Fruit fly (Drosophila melanogaster) whole organism, embryonic: ENCODE data around the gene Pld3.

ENCODE experiments used
- Atf3 ChIP-seq: fragments of 200-800 bp; sonication (Bioruptor generic); optimal IDR thresholded peaks from 3 replicates; lab custom pipeline; 2016; ENCODE audit warnings: missing biosample characterization, missing genetic modification characterization
- BEAF-32 ChIP-seq: fragments of 200-800 bp; sonication (Bioruptor generic); optimal IDR thresholded peaks from 3 replicates; lab custom pipeline; 2017; ENCODE audit warnings: missing biosample characterization, missing genetic modification characterization, mild to moderate bottlenecking, moderate library complexity, missing genetic modification reagents
- CG10147 ChIP-seq: fragments of 200-800 bp; sonication (Bioruptor generic); optimal IDR thresholded peaks from 2 replicates; lab custom pipeline; 2019; ENCODE audit warnings: missing biosample characterization, mild to moderate bottlenecking, missing genetic modification characterization, moderate library complexity
- CG13123 ChIP-seq: fragments of 200-800 bp; sonication (Bioruptor generic); optimal IDR thresholded peaks from 2 replicates; lab custom pipeline; 2016; ENCODE audit warnings: missing biosample characterization, missing genetic modification characterization
- CG13287 ChIP-seq: fragments of 200-800 bp; sonication (Bioruptor generic); IDR thresholded peaks from 2 replicates; pipeline ENCODE4 v1.3.6; 2022; ENCODE audit warnings: missing biosample characterization, missing genetic modification characterization; ENCODE audit not compliant: partially characterized antibody
- CG13624 ChIP-seq: fragments of 200-800 bp; sonication (Bioruptor generic); optimal IDR thresholded peaks from 2 replicates; lab custom pipeline; 2016; ENCODE audit warnings: missing biosample characterization, missing genetic modification characterization
- CG17568 ChIP-seq: fragments of 200-800 bp; sonication (Bioruptor generic); optimal IDR thresholded peaks from 2 replicates; lab custom pipeline; 2018; ENCODE audit warnings: missing biosample characterization, mild to moderate bottlenecking, missing genetic modification characterization, moderate library complexity
- CG17802 ChIP-seq: fragments of 200-800 bp; sonication (Bioruptor generic); optimal IDR thresholded peaks from 2 replicates; lab custom pipeline; 2018; ENCODE audit warnings: missing biosample characterization, mild to moderate bottlenecking, missing genetic modification characterization, moderate library complexity
- CG1792 ChIP-seq: fragments of 200-800 bp; sonication (Bioruptor generic); optimal IDR thresholded peaks from 2 replicates; lab custom pipeline; 2016; ENCODE audit warnings: missing biosample characterization, missing genetic modification characterization
- CG2116 ChIP-seq: fragments of 200-800 bp; sonication (Bioruptor generic); optimal IDR thresholded peaks from 3 replicates; lab custom pipeline; 2018; ENCODE audit warnings: missing biosample characterization, mild to moderate bottlenecking, missing genetic modification characterization
- CG2120 ChIP-seq: fragments of 200-800 bp; sonication (Bioruptor generic); optimal IDR thresholded peaks from 3 replicates; lab custom pipeline; 2016; ENCODE audit warnings: missing biosample characterization, missing genetic modification characterization
- CG2678 ChIP-seq: fragments of 200-800 bp; sonication (Bioruptor generic); optimal IDR thresholded peaks from 3 replicates; lab custom pipeline; 2019; ENCODE audit warnings: missing biosample characterization, mild to moderate bottlenecking, missing genetic modification characterization, moderate library complexity
- CG31224 ChIP-seq: fragments of 200-800 bp; sonication (Bioruptor generic); IDR thresholded peaks from 2 replicates; pipeline ENCODE4 v1.3.6; 2022; ENCODE audit warnings: missing biosample characterization, missing genetic modification characterization
- CG4617 ChIP-seq: fragments of 200-800 bp; sonication (Bioruptor generic); optimal IDR thresholded peaks from 3 replicates; lab custom pipeline; 2016; ENCODE audit warnings: missing biosample characterization, missing genetic modification characterization, borderline replicate concordance
- CG4854 ChIP-seq: fragments of 200-800 bp; sonication (Bioruptor generic); optimal IDR thresholded peaks from 2 replicates; lab custom pipeline; 2016; ENCODE audit warnings: missing biosample characterization, missing genetic modification characterization, inconsistent platforms
- CG6175 ChIP-seq: fragments of 200-800 bp; sonication (Bioruptor generic); IDR thresholded peaks from 3 replicates; pipeline ENCODE4 v1.3.6; 2022; ENCODE audit warnings: missing biosample characterization, missing genetic modification characterization
- CG7271 ChIP-seq: fragments of 200-800 bp; sonication (Bioruptor generic); optimal IDR thresholded peaks from 2 replicates; lab custom pipeline; 2018; ENCODE audit warnings: missing biosample characterization, mild to moderate bottlenecking, missing genetic modification characterization, moderate library complexity
- CG8478 ChIP-seq: fragments of >200 bp; optimal IDR thresholded peaks from 2 replicates; lab custom pipeline; 2018
- CG9437 ChIP-seq: fragments of 200-800 bp; sonication (Bioruptor generic); optimal IDR thresholded peaks from 2 replicates; lab custom pipeline; 2018; ENCODE audit warnings: missing biosample characterization, mild to moderate bottlenecking, missing genetic modification characterization
- CG9932 ChIP-seq: fragments of 200-800 bp; sonication (Bioruptor generic); IDR thresholded peaks from 2 replicates; pipeline ENCODE4 v1.3.6; 2022; ENCODE audit warnings: missing biosample characterization, missing genetic modification characterization
- Deaf1 ChIP-seq: fragments of 200-800 bp; optimal IDR thresholded peaks from 3 replicates; lab custom pipeline; 2019; ENCODE audit warnings: missing biosample characterization, mild to moderate bottlenecking, missing genetic modification characterization, moderate library complexity
- Dp ChIP-seq: fragments of 200-800 bp; sonication (Bioruptor generic); optimal IDR thresholded peaks from 2 replicates; lab custom pipeline; 2018; ENCODE audit warnings: missing biosample characterization, mild to moderate bottlenecking, missing genetic modification characterization, moderate library complexity
- Drgx ChIP-seq: fragments of 200-800 bp; sonication (Bioruptor generic); IDR thresholded peaks from 2 replicates; pipeline ENCODE4 v1.3.6; 2022; ENCODE audit warnings: missing biosample characterization, missing genetic modification characterization
- Hand ChIP-seq: fragments of 200-800 bp; sonication (Bioruptor generic); optimal IDR thresholded peaks from 2 replicates; lab custom pipeline; 2017; ENCODE audit warnings: mild to moderate bottlenecking, missing biosample characterization, missing genetic modification reagents, missing genetic modification characterization
- HmgZ ChIP-seq: fragments of 200-800 bp; sonication (Bioruptor generic); optimal IDR thresholded peaks from 2 replicates; lab custom pipeline; 2018; ENCODE audit warnings: missing biosample characterization, mild to moderate bottlenecking, missing genetic modification characterization
- Myb ChIP-seq: fragments of 200-800 bp; sonication (Bioruptor generic); optimal IDR thresholded peaks from 2 replicates; lab custom pipeline; 2016; ENCODE audit warnings: missing biosample characterization, missing genetic modification characterization
- Nf-YB ChIP-seq: fragments of 200-800 bp; sonication (Bioruptor generic); optimal IDR thresholded peaks from 3 replicates; lab custom pipeline; 2019; ENCODE audit warnings: missing biosample characterization, mild to moderate bottlenecking, missing genetic modification characterization, moderate library complexity
- Rfx ChIP-seq: fragments of 200-800 bp; sonication (Bioruptor generic); IDR thresholded peaks from 2 replicates; pipeline ENCODE4 v1.3.6; 2022; ENCODE audit warnings: missing biosample characterization, missing genetic modification characterization
- Sox100B ChIP-seq: fragments of 200-800 bp; sonication (Bioruptor generic); optimal IDR thresholded peaks from 3 replicates; lab custom pipeline; 2018; ENCODE audit warnings: missing biosample characterization, mild to moderate bottlenecking, missing genetic modification characterization
- Sry-β ChIP-seq: fragments of 200-800 bp; sonication (Bioruptor generic); optimal IDR thresholded peaks from 2 replicates; lab custom pipeline; 2018; ENCODE audit warnings: missing biosample characterization, mild to moderate bottlenecking, missing genetic modification characterization, moderate library complexity
- Usf ChIP-seq: fragments of 200-800 bp; sonication (Bioruptor generic); optimal IDR thresholded peaks from 2 replicates; lab custom pipeline; 2017; ENCODE audit warnings: missing genotype, missing biosample characterization, missing genetic modification characterization
- Xbp1 ChIP-seq: fragments of 200-800 bp; sonication (Bioruptor generic); optimal IDR thresholded peaks from 3 replicates; lab custom pipeline; 2016; ENCODE audit warnings: missing biosample characterization, mild to moderate bottlenecking, missing genetic modification characterization
- Xrp1 ChIP-seq: fragments of 200-800 bp; sonication (Bioruptor generic); IDR thresholded peaks from 2 replicates; pipeline ENCODE4 v1.3.6; 2022; ENCODE audit warnings: missing biosample characterization, missing genetic modification characterization
- abd-A ChIP-seq: fragments of 200-800 bp; sonication (Bioruptor generic); optimal IDR thresholded peaks from 3 replicates; lab custom pipeline; 2019; ENCODE audit warnings: missing biosample characterization, mild to moderate bottlenecking, missing genetic modification characterization, moderate library complexity
- ac ChIP-seq: fragments of 200-800 bp; sonication (Bioruptor generic); optimal IDR thresholded peaks from 3 replicates; lab custom pipeline; 2017; ENCODE audit warnings: missing biosample characterization, mild to moderate bottlenecking, missing genetic modification characterization
- chinmo ChIP-seq: fragments of 200-800 bp; sonication (Bioruptor generic); IDR thresholded peaks from 4 replicates; pipeline ENCODE4 v1.3.6; 2022; ENCODE audit warnings: missing biosample characterization, missing genetic modification characterization; ENCODE audit not compliant: partially characterized antibody
- chm ChIP-seq: fragments of 200-800 bp; sonication (Bioruptor generic); IDR thresholded peaks from 2 replicates; pipeline ENCODE4 v1.3.6; 2022; ENCODE audit warnings: missing biosample characterization, missing genetic modification characterization
- dm ChIP-seq: fragments of 200-800 bp; sonication (Bioruptor generic); optimal IDR thresholded peaks from 3 replicates; lab custom pipeline; 2016; ENCODE audit warnings: missing biosample characterization, missing genetic modification characterization
- grau ChIP-seq: fragments of 200-800 bp; optimal IDR thresholded peaks from 3 replicates; lab custom pipeline; 2019; ENCODE audit warnings: missing biosample characterization, mild to moderate bottlenecking, missing genetic modification characterization, moderate library complexity
- gro ChIP-seq: fragments of 200-800 bp; sonication (Bioruptor generic); optimal IDR thresholded peaks from 2 replicates; lab custom pipeline; 2016; ENCODE audit warnings: missing biosample characterization, missing genetic modification characterization
- lab ChIP-seq: fragments of 200-800 bp; sonication (Bioruptor generic); optimal IDR thresholded peaks from 3 replicates; lab custom pipeline; 2017; ENCODE audit warnings: missing biosample characterization, missing genetic modification characterization, mild to moderate bottlenecking, moderate library complexity, missing genetic modification reagents
- lilli ChIP-seq: fragments of 200-800 bp; sonication (Bioruptor generic); optimal IDR thresholded peaks from 3 replicates; lab custom pipeline; 2016; ENCODE audit warnings: missing biosample characterization, missing genetic modification characterization
- lmd ChIP-seq: fragments of 200-800 bp; sonication (Bioruptor generic); IDR thresholded peaks from 2 replicates; pipeline ENCODE4 v1.3.6; 2022; ENCODE audit warnings: missing biosample characterization, missing genetic modification characterization
- maf-S ChIP-seq: fragments of 200-800 bp; sonication (Bioruptor generic); optimal IDR thresholded peaks from 2 replicates; lab custom pipeline; 2016; ENCODE audit warnings: missing biosample characterization, missing genetic modification characterization
- mld ChIP-seq: fragments of 200-800 bp; sonication (Bioruptor generic); IDR thresholded peaks from 3 replicates; pipeline ENCODE4 v1.3.6; 2022; ENCODE audit warnings: missing biosample characterization, missing genetic modification characterization; ENCODE audit not compliant: partially characterized antibody
- nom ChIP-seq: fragments of 200-800 bp; sonication (Bioruptor generic); optimal IDR thresholded peaks from 2 replicates; lab custom pipeline; 2017; ENCODE audit warnings: missing biosample characterization, missing genetic modification characterization, mild to moderate bottlenecking, moderate library complexity, missing genetic modification reagents
- otp ChIP-seq: fragments of 200-800 bp; sonication (Bioruptor generic); IDR thresholded peaks from 3 replicates; pipeline ENCODE4, ENCODE4 v1.3.6; 2022; ENCODE audit warnings: missing biosample characterization, missing genetic modification characterization
- repo ChIP-seq: fragments of 200-800 bp; sonication (Bioruptor generic); optimal IDR thresholded peaks from 2 replicates; lab custom pipeline; 2016; ENCODE audit warnings: missing biosample characterization, missing genetic modification characterization
- wek ChIP-seq: fragments of 200-800 bp; sonication (Bioruptor generic); optimal IDR thresholded peaks from 3 replicates; lab custom pipeline; 2018; ENCODE audit warnings: missing biosample characterization, mild to moderate bottlenecking, missing genetic modification characterization, moderate library complexity
- zf30C ChIP-seq: fragments of 200-800 bp; sonication (Bioruptor generic); optimal IDR thresholded peaks from 3 replicates; lab custom pipeline; 2018; ENCODE audit warnings: missing biosample characterization, mild to moderate bottlenecking, missing genetic modification characterization
- zfh2 ChIP-seq: fragments of 200-800 bp; sonication (Bioruptor generic); optimal IDR thresholded peaks from 2 replicates; lab custom pipeline; 2016; ENCODE audit warnings: missing biosample characterization, missing genetic modification characterization

Gene Pld3

DNA sequence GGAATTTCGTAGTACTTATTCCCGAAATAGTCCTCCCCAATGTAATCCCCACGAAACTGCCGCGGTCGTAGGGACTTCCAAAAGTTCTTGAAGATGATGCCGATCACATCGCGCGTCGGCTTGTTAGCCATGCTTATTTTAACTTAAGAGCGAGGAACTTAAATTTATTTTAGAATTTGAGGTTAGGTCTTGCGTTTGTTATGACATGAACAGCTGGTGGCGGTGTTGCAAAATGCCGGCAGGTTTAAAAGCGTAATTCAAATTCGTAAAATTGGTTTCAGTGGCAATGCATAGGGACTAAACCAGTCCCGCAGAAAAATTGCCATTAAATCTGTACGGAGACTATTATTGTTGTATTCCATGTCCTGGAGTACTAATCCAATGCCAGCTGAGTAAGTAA is 7.8 kb downstream of the Pld3 start (continued):
- TF ChIP-seq CG4854: no peak
- TF ChIP-seq CG10147: no peak
- TF ChIP-seq CG13123 (GFP tag; lab: Kevin White, UChicago): no peak
- TF ChIP-seq Usf (GFP tag; lab: Kevin White, UChicago): no peak
- TF ChIP-seq Deaf1 (tag; lab: Kevin White, UChicago): no peak
- no peak for TF ChIP-seq CG17568 (GFP tag; lab: Kevin White, UChicago)
- TF ChIP-seq repo (GFP tag; lab: Kevin White, UChicago): no peak
- TF ChIP-seq CG4617 (GFP tag; lab: Kevin White, UChicago): peak; percentile 27
- peak; percentile 41 for TF ChIP-seq gro (GFP tag; lab: Kevin White, UChicago)
- peak; percentile 59 for TF ChIP-seq dm (GFP tag; lab: Kevin White, UChicago)
- no peak for TF ChIP-seq CG6175
- TF ChIP-seq Xbp1 (GFP tag; lab: Kevin White, UChicago): no peak
- TF ChIP-seq nom: no peak
- TF ChIP-seq lmd: no peak
- peak; percentile 18 for TF ChIP-seq BEAF-32
- TF ChIP-seq otp: no peak
- peak; percentile 13 for TF ChIP-seq lilli
- TF ChIP-seq CG2678 (tag; lab: Kevin White, UChicago): no peak
- TF ChIP-seq Rfx (GFP tag; lab: Robert Waterston, UW): peak; percentile 22; the same call in 1 of the 2 replicates
- no peak for TF ChIP-seq chinmo (GFP tag; lab: Robert Waterston, UW)
- TF ChIP-seq CG2120 (GFP tag; lab: Kevin White, UChicago): peak; percentile 8
- no peak for TF ChIP-seq Hand (GFP tag; lab: Kevin White, UChicago)
- TF ChIP-seq zf30C (GFP tag; lab: Kevin White, UChicago): no peak
- TF ChIP-seq Xrp1 (GFP tag; lab: Robert Waterston, UW): peak; percentile 29; the same call in 1 of the 2 replicates
- TF ChIP-seq Dp (GFP tag; lab: Kevin White, UChicago): peak; percentile 86
- TF ChIP-seq HmgZ: peak; percentile 44
- TF ChIP-seq chm: no peak
- peak; percentile 31 for TF ChIP-seq zfh2
- no peak for TF ChIP-seq CG17802
- no peak for TF ChIP-seq Atf3 (GFP tag; lab: Kevin White, UChicago)
- peak; percentile 22; the same call in 1 of the 2 replicates for TF ChIP-seq CG13287 (GFP tag; lab: Robert Waterston, UW)
- no peak for TF ChIP-seq CG8478
- no peak for TF ChIP-seq Sox100B (GFP tag; lab: Kevin White, UChicago)
- TF ChIP-seq CG9932 (GFP tag; lab: Robert Waterston, UW): 0 out of 2 replicates have a peak, but pooled peaks have one; percentile 8
- TF ChIP-seq CG1792 (GFP tag; lab: Kevin White, UChicago): no peak
- TF ChIP-seq Sry-β (GFP tag; lab: Kevin White, UChicago): peak; percentile 79
- TF ChIP-seq lab (GFP tag; lab: Kevin White, UChicago): no peak
- TF ChIP-seq grau: peak; percentile 3
- peak; percentile 14 for TF ChIP-seq CG13624 (GFP tag; lab: Kevin White, UChicago)
- TF ChIP-seq abd-A (tag; lab: Kevin White, UChicago): no peak
- peak; percentile 87 for TF ChIP-seq Myb
- TF ChIP-seq maf-S: no peak
- no peak for TF ChIP-seq CG9437 (GFP tag; lab: Kevin White, UChicago)
- no peak for TF ChIP-seq ac (GFP tag; lab: Kevin White, UChicago)
- no peak for TF ChIP-seq Drgx (GFP tag; lab: Robert Waterston, UW)
- TF ChIP-seq mld (GFP tag; lab: Robert Waterston, UW): no peak
- TF ChIP-seq wek (GFP tag; lab: Kevin White, UChicago): no peak
- TF ChIP-seq CG31224 (GFP tag; lab: Robert Waterston, UW): no peak
- peak; percentile 29 for TF ChIP-seq CG2116 (GFP tag; lab: Kevin White, UChicago)
- no peak for TF ChIP-seq CG7271 (tag; lab: Kevin White, UChicago)
- no peak for TF ChIP-seq Nf-YB (GFP tag; lab: Kevin White, UChicago)
